Worm (Caenorhabditis elegans) whole organism, young adult: ENCODE measurements around the gene F34D10.4.
"Not testable (repeated sequence)": the region's sequence is repeated elsewhere in the genome, so short reads cannot be mapped to it uniquely, and the experiment has no call there.

ENCODE experiments used
- F23B12.7 ChIP-seq: sonication (generic microtip); optimal IDR thresholded peaks from 2 replicates; lab custom pipeline; 2017; ENCODE audit warnings: missing genetic modification characterization, mild to moderate bottlenecking, missing compliant biosample characterization, antibody characterized with exemption, moderate library complexity; ENCODE audit not compliant: insufficient read depth
- aptf-2 ChIP-seq: fragments of 200-800 bp; sonication (Bioruptor generic); conservative IDR thresholded peaks from 2 replicates; pipeline ENCODE4 v1.3.6; 2022; ENCODE audit warnings: missing genetic modification reagents, missing genetic modification characterization, missing compliant biosample characterization
- atf-7 ChIP-seq: sonication (generic microtip); optimal IDR thresholded peaks from 2 replicates; lab custom pipeline; 2017; ENCODE audit warnings: mild to moderate bottlenecking, missing genetic modification characterization, missing compliant biosample characterization
- cebp-1 ChIP-seq, 2 experiments: fragments of 200-800 bp in 1 of 2; sonication (Bioruptor generic) in 1 of 2; sonication (generic microtip) in 1 of 2; IDR thresholded peaks in 1 of 2; optimal IDR thresholded peaks in 1 of 2; 2 replicates each; pipeline versions ENCODE4 v1.3.6 to Lab custom; 2017 to 2022; ENCODE audit warnings: missing compliant biosample characterization in 2 of 2, missing genetic modification characterization in 2 of 2, mild to moderate bottlenecking in 1 of 2, missing genetic modification reagents in 1 of 2, moderate library complexity in 1 of 2
- lin-54 ChIP-seq: fragments of 200-800 bp; sonication (Bioruptor generic); optimal IDR thresholded peaks from 2 replicates; lab custom pipeline; 2018; ENCODE audit warnings: mild to moderate bottlenecking, missing genetic modification characterization, missing compliant biosample characterization
- nhr-27 ChIP-seq: fragments of 200-800 bp; sonication (Bioruptor generic); optimal IDR thresholded peaks from 2 replicates; lab custom pipeline; 2018; ENCODE audit warnings: mild to moderate bottlenecking, missing genetic modification characterization, moderate library complexity, missing compliant biosample characterization
- somi-1 ChIP-seq: fragments of 200-800 bp; sonication (Bioruptor generic); optimal IDR thresholded peaks from 2 replicates; lab custom pipeline; 2018; ENCODE audit warnings: mild to moderate bottlenecking, missing genetic modification characterization, missing compliant biosample characterization
- unc-62 ChIP-seq: fragments of 150-350 bp; optimal IDR thresholded peaks from 2 replicates; lab custom pipeline; 2014; ENCODE audit warnings: missing biosample characterization, missing genetic modification reagents, missing genetic modification characterization

ce11 chrIII:3770370-3770769, 34.0 kb downstream of the F34D10.4 start:
- TF ChIP-seq unc-62 (GFP tag; lab: Kevin White, UChicago); aptf-2 (GFP tag; lab: Robert Waterston, UW); F23B12.7 (tag; lab: Kevin White, UChicago); nhr-27 (tag; lab: Kevin White, UChicago); somi-1 (GFP tag; lab: Kevin White, UChicago); lin-54 (GFP tag; lab: Kevin White, UChicago); cebp-1 (GFP tag; IDR thresholded peaks at IDR 0.05; lab: Robert Waterston, UW); cebp-1 (tag; optimal IDR thresholded peaks at IDR 0.05; lab: Kevin White, UChicago); atf-7 (tag; lab: Kevin White, UChicago): not testable (repeated sequence)
